Fruit fly (Drosophila melanogaster): ENCODE results near the gene btn.
A peak's percentile ranks its signal among the peaks of the same experiment; 100 is the strongest.

Gene btn

DNA sequence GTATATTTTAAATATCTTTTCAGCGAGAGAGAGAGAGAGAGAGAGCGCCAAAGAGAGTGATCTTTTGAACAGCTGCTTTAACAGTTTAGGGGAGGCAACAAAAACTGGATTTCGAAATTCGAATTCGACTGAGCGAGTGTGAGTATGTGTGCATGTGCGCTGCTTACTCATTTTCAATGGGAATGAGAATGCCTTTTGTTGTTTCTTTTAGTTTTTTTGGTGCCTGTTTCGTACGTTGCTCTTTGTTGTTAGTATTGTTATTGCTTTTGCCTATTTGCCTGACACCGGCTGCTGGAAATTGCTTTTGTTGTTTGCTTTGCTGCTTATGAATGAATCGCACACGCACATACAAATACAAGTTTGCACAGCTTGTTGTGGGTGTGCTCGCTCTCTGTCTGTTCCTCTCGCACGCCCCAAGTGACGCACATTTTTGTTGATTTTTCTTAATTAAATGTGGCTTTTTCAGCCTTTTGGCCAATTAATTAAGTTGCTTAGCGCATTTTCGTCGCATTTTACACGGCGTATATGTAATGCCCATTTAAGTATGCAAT lies 40.5 kb upstream of the btn start (continued):
- TF ChIP-seq az2 (GFP tag; optimal IDR thresholded peaks at IDR 0.05) (no peak), CG11247 (GFP tag; IDR thresholded peaks at IDR 0.05) (no peak), ftz-f1 (GFP tag; optimal IDR thresholded peaks at IDR 0.05) (no peak), Oli (tag; optimal IDR thresholded peaks at IDR 0.05) (no peak), aop (GFP tag; IDR thresholded peaks at IDR 0.05) (no peak), ap (GFP tag; IDR thresholded peaks at IDR 0.05) (no peak), tna (GFP tag; IDR thresholded peaks at IDR 0.05; ENCODE audit: partially characterized antibody) (no peak), cad (GFP tag; optimal IDR thresholded peaks at IDR 0.05) (no peak), ATbp (GFP tag; optimal IDR thresholded peaks at IDR 0.05) (peak; percentile 94), H2.0 (GFP tag; IDR thresholded peaks at IDR 0.05) (no peak), CG12744 (GFP tag; optimal IDR thresholded peaks at IDR 0.05) (peak; percentile 56), insv (GFP tag; optimal IDR thresholded peaks at IDR 0.05) (peak in 1 of 2 experiments; percentile 85), CG16815 (GFP tag; optimal IDR thresholded peaks at IDR 0.05) (no peak), Nf-YB (GFP tag; optimal IDR thresholded peaks at IDR 0.05) (peak; percentile 18), nom (GFP tag; optimal IDR thresholded peaks at IDR 0.05) (peak; percentile 97), CG4282 (GFP tag; optimal IDR thresholded peaks at IDR 0.05) (peak; percentile 11), lilli (GFP tag; optimal IDR thresholded peaks at IDR 0.05) (no peak), CG6654 (GFP tag; optimal IDR thresholded peaks at IDR 0.05) (no peak), D19A (tag; optimal IDR thresholded peaks at IDR 0.05) (peak; percentile 2), Hr51 (GFP tag; optimal IDR thresholded peaks at IDR 0.05) (peak; percentile 5 to 18), chm (GFP tag; IDR thresholded peaks at IDR 0.05) (peak; percentile 16; the same call in 1 of the 2 replicates), Six4 (GFP tag; optimal IDR thresholded peaks at IDR 0.05) (no peak), ranshi (GFP tag; IDR thresholded peaks at IDR 0.05) (no peak; the same call in 1 of the 2 replicates), CG11093 (GFP tag; IDR thresholded peaks at IDR 0.05) (no peak), dan (GFP tag; IDR thresholded peaks at IDR 0.05) (no peak), ken (GFP tag; IDR thresholded peaks at IDR 0.05) (no peak), Neu2 (GFP tag; optimal IDR thresholded peaks at IDR 0.05; ENCODE audit: borderline replicate concordance) (no peak), CG2120 (GFP tag; optimal IDR thresholded peaks at IDR 0.05) (peak; percentile 59), CHES-1-like (GFP tag; optimal IDR thresholded peaks at IDR 0.05) (peak; percentile 79), Antp (GFP tag; optimal IDR thresholded peaks at IDR 0.05) (no peak), CG11398 (GFP tag; optimal IDR thresholded peaks at IDR 0.05) (peak; percentile 61), CG12219 (GFP tag; optimal IDR thresholded peaks at IDR 0.05) (peak; percentile 33), unpg (GFP tag; optimal IDR thresholded peaks at IDR 0.05) (peak; percentile 49), slp2 (GFP tag; optimal IDR thresholded peaks at IDR 0.05) (peak; percentile 18), Doc3 (GFP tag; IDR thresholded peaks at IDR 0.05; ENCODE audit: partially characterized antibody) (no peak), CG1529 (GFP tag; optimal IDR thresholded peaks at IDR 0.05) (peak; percentile 3), gsb-n (tag; optimal IDR thresholded peaks at IDR 0.05) (no peak), bab2 (GFP tag; optimal IDR thresholded peaks at IDR 0.05) (peak; percentile 54), wek (GFP tag; optimal IDR thresholded peaks at IDR 0.05) (peak; percentile 83), esg (GFP tag; conservative IDR thresholded peaks at IDR 0.05) (no peak), ro (GFP tag; IDR thresholded peaks at IDR 0.05) (no peak), jumu (GFP tag; optimal IDR thresholded peaks at IDR 0.05) (no peak), CG11560 (tag; IDR thresholded peaks at IDR 0.05) (no peak), CG17912 (GFP tag; optimal IDR thresholded peaks at IDR 0.05) (no peak), sqz (GFP tag; optimal IDR thresholded peaks at IDR 0.05) (peak; percentile 88), h (optimal IDR thresholded peaks at IDR 0.05) (no peak), CG30403 (GFP tag; optimal IDR thresholded peaks at IDR 0.05) (no peak), stwl (tag; optimal IDR thresholded peaks at IDR 0.05) (no peak), E2f1 (GFP tag; IDR thresholded peaks at IDR 0.05) (no peak; the same call in 1 of the 2 replicates), CG1603 (tag; optimal IDR thresholded peaks at IDR 0.05) (peak; percentile 43), Med (GFP tag) (peak; percentile 93)

All from whole organism, embryonic.